Worm (Caenorhabditis elegans): ENCODE data around the gene aat-1.

DNA sequence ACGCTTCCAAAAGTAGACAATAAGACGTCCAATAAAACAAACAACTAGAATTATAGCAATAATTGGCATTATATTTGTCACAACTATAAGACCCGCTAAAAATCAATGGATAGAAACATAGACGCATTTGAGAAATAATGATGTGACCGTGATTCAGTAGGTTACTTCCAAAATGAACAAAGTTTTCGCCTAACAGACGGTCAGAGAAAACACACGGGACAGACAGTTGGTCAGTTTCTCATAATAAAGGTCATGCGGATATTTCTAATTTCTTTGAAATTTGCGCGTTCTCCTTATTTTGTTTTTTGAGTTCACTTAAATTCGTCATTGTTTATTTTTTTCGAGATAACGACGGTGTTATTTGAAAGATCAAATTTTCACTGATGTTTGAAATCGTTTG is 30.1 kb upstream of the aat-1 start:
- TF ChIP-seq tbx-2 (tag; optimal IDR thresholded peaks at IDR 0.05) (no peak), snpc-4 (tag; optimal IDR thresholded peaks at IDR 0.05) (no peak), fkh-10 (GFP tag; optimal IDR thresholded peaks at IDR 0.05) (no peak), nhr-237 (tag; optimal IDR thresholded peaks at IDR 0.05) (no peak), skn-1 (tag; optimal IDR thresholded peaks at IDR 0.05) (no peak), ZK546.5 (tag; optimal IDR thresholded peaks at IDR 0.05) (no peak), pha-4 (tag; optimal IDR thresholded peaks at IDR 0.05) (no peak), nhr-11 (tag; optimal IDR thresholded peaks at IDR 0.05) (no peak), ama-1 (optimal IDR thresholded peaks at IDR 0.05) (no peak), aly-2 (tag; optimal IDR thresholded peaks at IDR 0.05) (no peak)
